Fruit fly (Drosophila melanogaster) whole organism, prepupa: Measurements from ENCODE around the gene CG6769.

Experiments
- Blimp-1 ChIP-seq: fragments of 200-800 bp; sonication (Bioruptor generic); optimal IDR thresholded peaks from 3 replicates; lab custom pipeline; 2017; ENCODE audit warnings: missing biosample characterization, missing genetic modification characterization, mild to moderate bottlenecking, moderate library complexity, missing genetic modification reagents
- CG10631 ChIP-seq: fragments of 200-800 bp; sonication (Bioruptor generic); optimal IDR thresholded peaks from 2 replicates; lab custom pipeline; 2016; ENCODE audit warnings: missing biosample characterization, missing genetic modification characterization
- CG10669 ChIP-seq: fragments of 200-800 bp; sonication (Bioruptor generic); optimal IDR thresholded peaks from 3 replicates; lab custom pipeline; 2018; ENCODE audit warnings: missing biosample characterization, mild to moderate bottlenecking, missing genetic modification characterization, moderate library complexity
- CG11762 ChIP-seq: fragments of 200-800 bp; sonication (Bioruptor generic); optimal IDR thresholded peaks from 3 replicates; lab custom pipeline; 2016; ENCODE audit warnings: missing biosample characterization, missing genetic modification characterization; ENCODE audit not compliant: insufficient read depth
- CG15336 ChIP-seq: fragments of 200-800 bp; sonication (Bioruptor generic); IDR thresholded peaks from 2 replicates; pipeline ENCODE4 v1.3.6; 2022; ENCODE audit warnings: missing biosample characterization, missing genetic modification characterization
- CG1621 ChIP-seq: fragments of 200-800 bp; sonication (Bioruptor generic); optimal IDR thresholded peaks from 3 replicates; lab custom pipeline; 2018; ENCODE audit warnings: missing biosample characterization, mild to moderate bottlenecking, missing genetic modification characterization
- CG16779 ChIP-seq: fragments of 200-800 bp; sonication (Bioruptor generic); optimal IDR thresholded peaks from 3 replicates; lab custom pipeline; 2017; ENCODE audit warnings: missing biosample characterization, mild to moderate bottlenecking, missing genetic modification characterization
- CG31627 ChIP-seq: fragments of 200-800 bp; sonication (Bioruptor generic); optimal IDR thresholded peaks from 3 replicates; lab custom pipeline; 2016; ENCODE audit warnings: missing biosample characterization, missing genetic modification characterization
- CG32006 ChIP-seq: fragments of 200-800 bp; sonication (Bioruptor generic); optimal IDR thresholded peaks from 3 replicates; lab custom pipeline; 2017; ENCODE audit warnings: missing biosample characterization, mild to moderate bottlenecking, missing genetic modification characterization
- CG3919 ChIP-seq: fragments of 200-800 bp; sonication (Bioruptor generic); optimal IDR thresholded peaks from 3 replicates; lab custom pipeline; 2016; ENCODE audit warnings: missing biosample characterization, missing genetic modification characterization
- CG4318 ChIP-seq: fragments of 200-800 bp; sonication (Bioruptor generic); optimal IDR thresholded peaks from 3 replicates; lab custom pipeline; 2017; ENCODE audit warnings: missing biosample characterization, mild to moderate bottlenecking, missing genetic modification characterization
- CG6808 ChIP-seq: fragments of 200-800 bp; sonication (Bioruptor generic); optimal IDR thresholded peaks from 3 replicates; lab custom pipeline; 2017; ENCODE audit warnings: missing biosample characterization, missing genetic modification characterization, mild to moderate bottlenecking, moderate library complexity, missing genetic modification reagents
- CG6854 ChIP-seq: fragments of 200-800 bp; sonication (Bioruptor generic); optimal IDR thresholded peaks from 2 replicates; lab custom pipeline; 2017; ENCODE audit warnings: missing biosample characterization, mild to moderate bottlenecking, missing genetic modification characterization
- CG7368 ChIP-seq: fragments of 200-800 bp; sonication (Bioruptor generic); optimal IDR thresholded peaks from 3 replicates; lab custom pipeline; 2016; ENCODE audit warnings: missing biosample characterization, missing genetic modification characterization
- CG8119 ChIP-seq: fragments of 200-800 bp; sonication (Bioruptor generic); IDR thresholded peaks from 3 replicates; pipeline ENCODE4 v1.3.6; 2022; ENCODE audit warnings: missing biosample characterization, missing genetic modification characterization
- CG8632 ChIP-seq: fragments of 200-800 bp; sonication (Bioruptor generic); optimal IDR thresholded peaks from 3 replicates; lab custom pipeline; 2016; ENCODE audit warnings: missing biosample characterization, missing genetic modification characterization
- Eip78C ChIP-seq: fragments of 200-800 bp; sonication (Bioruptor generic); peaks from one replicate; lab custom pipeline; 2016; ENCODE audit warnings: missing biosample characterization, missing genetic modification characterization
- Eip93F ChIP-seq: fragments of 200-800 bp; sonication (Bioruptor generic); optimal IDR thresholded peaks from 2 replicates; lab custom pipeline; 2016; ENCODE audit warnings: missing biosample characterization, mild to moderate bottlenecking, missing genetic modification characterization
- Ets96B ChIP-seq: fragments of 200-800 bp; optimal IDR thresholded peaks from 2 replicates; lab custom pipeline; 2019; ENCODE audit warnings: missing biosample characterization, mild to moderate bottlenecking, missing genetic modification characterization, moderate library complexity
- Gug ChIP-seq: fragments of 200-800 bp; sonication (Bioruptor generic); IDR thresholded peaks from 2 replicates; pipeline ENCODE4 v1.3.6; 2022; ENCODE audit warnings: missing biosample characterization, missing genetic modification characterization
- Hr38 ChIP-seq: sonication (Bioruptor generic); optimal IDR thresholded peaks from 2 replicates; lab custom pipeline; 2016; ENCODE audit warnings: missing biosample characterization, missing genetic modification characterization
- Hr39 ChIP-seq: fragments of 200-800 bp; sonication (Bioruptor generic); optimal IDR thresholded peaks from 2 replicates; lab custom pipeline; 2016; ENCODE audit warnings: missing biosample characterization, missing genetic modification characterization
- Hr4 ChIP-seq: fragments of 200-800 bp; sonication (Bioruptor generic); optimal IDR thresholded peaks from 3 replicates; lab custom pipeline; 2016; ENCODE audit warnings: missing biosample characterization, missing genetic modification characterization
- Met ChIP-seq: fragments of 200-800 bp; sonication (Bioruptor generic); optimal IDR thresholded peaks from 3 replicates; lab custom pipeline; 2016; ENCODE audit warnings: missing biosample characterization, missing genetic modification characterization
- OdsH ChIP-seq: fragments of 200-800 bp; sonication (Bioruptor generic); optimal IDR thresholded peaks from 3 replicates; lab custom pipeline; 2016; ENCODE audit warnings: missing biosample characterization, missing genetic modification characterization
- Sox15 ChIP-seq: fragments of 200-800 bp; sonication (Bioruptor generic); optimal IDR thresholded peaks from 3 replicates; lab custom pipeline; 2016; ENCODE audit warnings: missing biosample characterization, missing genetic modification characterization
- achi ChIP-seq: fragments of 200-800 bp; sonication (Bioruptor generic); optimal IDR thresholded peaks from 3 replicates; lab custom pipeline; 2016; ENCODE audit warnings: missing biosample characterization, missing genetic modification characterization
- cyc ChIP-seq: fragments of 200-800 bp; sonication (Bioruptor generic); optimal IDR thresholded peaks from 3 replicates; lab custom pipeline; 2016; ENCODE audit warnings: missing biosample characterization, missing genetic modification characterization
- dac ChIP-seq: fragments of 200-800 bp; sonication (Bioruptor generic); optimal IDR thresholded peaks from 2 replicates; lab custom pipeline; 2017; ENCODE audit warnings: missing biosample characterization, mild to moderate bottlenecking, missing genetic modification characterization
- fd59A ChIP-seq: fragments of 200-800 bp; sonication (Bioruptor generic); optimal IDR thresholded peaks from 2 replicates; lab custom pipeline; 2017; ENCODE audit warnings: missing biosample characterization, mild to moderate bottlenecking, missing genetic modification characterization, missing genetic modification reagents
- fd85E ChIP-seq: fragments of 200-800 bp; sonication (Bioruptor generic); optimal IDR thresholded peaks from 3 replicates; lab custom pipeline; 2016; ENCODE audit warnings: missing biosample characterization, missing genetic modification characterization
- lz ChIP-seq: fragments of 200-800 bp; sonication (Bioruptor generic); optimal IDR thresholded peaks from 3 replicates; lab custom pipeline; 2016; ENCODE audit warnings: missing biosample characterization, missing genetic modification characterization
- pdm3 ChIP-seq: fragments of 200-800 bp; sonication (Bioruptor generic); optimal IDR thresholded peaks from 3 replicates; lab custom pipeline; 2016; ENCODE audit warnings: missing biosample characterization, missing genetic modification characterization
- salr ChIP-seq, 2 experiments: fragments of 200-800 bp; sonication (Bioruptor generic); optimal IDR thresholded peaks; 3 replicates each; lab custom pipeline; 2016 to 2018; ENCODE audit warnings: missing biosample characterization in 2 of 2, missing genetic modification characterization in 2 of 2, mild to moderate bottlenecking in 1 of 2
- spab ChIP-seq: fragments of 200-800 bp; sonication (Bioruptor generic); optimal IDR thresholded peaks from 2 replicates; lab custom pipeline; 2017; ENCODE audit warnings: missing biosample characterization, mild to moderate bottlenecking, missing genetic modification characterization, missing genetic modification reagents
- ss ChIP-seq, 2 experiments: fragments of 200-800 bp; sonication (Bioruptor generic); optimal IDR thresholded peaks; 2 replicates in 1 of 2; 3 replicates in 1 of 2; lab custom pipeline; 2017 to 2018; ENCODE audit warnings: mild to moderate bottlenecking in 2 of 2, missing biosample characterization in 2 of 2, missing genetic modification characterization in 2 of 2, moderate library complexity in 1 of 2
- topi ChIP-seq: fragments of 200-800 bp; sonication (Bioruptor generic); optimal IDR thresholded peaks from 3 replicates; lab custom pipeline; 2016; ENCODE audit warnings: missing biosample characterization, missing genetic modification characterization
- vri ChIP-seq: fragments of 200-800 bp; sonication (Bioruptor generic); optimal IDR thresholded peaks from 3 replicates; lab custom pipeline; 2016; ENCODE audit warnings: missing biosample characterization, mild to moderate bottlenecking, missing genetic modification characterization

Gene CG6769

DNA sequence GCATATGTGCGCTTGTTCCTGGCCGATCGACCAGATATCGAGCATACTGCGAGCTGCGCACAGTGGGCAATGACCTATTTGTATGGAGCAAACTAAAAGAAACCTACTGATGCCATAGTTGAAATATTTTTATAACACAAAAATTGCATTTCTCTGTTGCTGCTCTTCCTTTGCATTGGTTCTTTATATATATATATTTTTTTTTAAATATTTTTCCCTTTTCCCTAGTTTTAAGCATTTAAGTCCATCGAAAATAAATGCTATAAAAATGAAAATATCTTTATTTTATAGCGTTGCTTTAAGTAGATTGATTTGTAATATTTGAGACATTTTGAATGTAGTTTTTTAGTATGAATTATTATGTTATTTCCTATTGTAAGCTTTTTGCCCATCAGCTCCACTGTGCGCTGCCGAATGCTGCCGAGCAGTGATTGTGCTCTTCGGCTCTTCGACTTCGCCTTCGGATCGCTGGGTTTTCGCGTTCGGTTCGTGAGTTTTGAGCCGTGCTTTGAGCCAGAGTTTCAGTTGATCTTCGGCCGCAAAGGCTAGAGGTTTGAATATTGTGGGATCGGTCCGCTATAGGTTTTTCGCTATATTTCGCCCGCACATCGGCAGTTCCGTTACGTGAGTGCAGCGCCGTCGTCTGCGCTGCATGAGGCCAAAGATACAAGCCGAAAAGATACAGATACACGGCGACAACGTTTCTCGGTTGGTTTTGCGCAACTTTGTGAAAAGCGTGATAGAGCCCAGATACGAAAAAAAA lies 50.3 kb downstream of the CG6769 start, which contains the start of gene CG6847 (continued):
- peak; percentile 66 for TF ChIP-seq Met
- peak; percentile 70 to 82 for TF ChIP-seq ss (GFP tag; optimal IDR thresholded peaks at IDR 0.05; lab: Kevin White, UChicago)
- TF ChIP-seq CG3919: peak; percentile 50
- TF ChIP-seq CG6854: no peak
- TF ChIP-seq salr (GFP tag; optimal IDR thresholded peaks at IDR 0.05; lab: Kevin White, UChicago): peak in 1 of 2 experiments; percentile 81
- TF ChIP-seq Gug (GFP tag; lab: Robert Waterston, UW): peak; percentile 59
- peak; percentile 48 for TF ChIP-seq CG11762 (GFP tag; lab: Kevin White, UChicago)
- peak; percentile 94 for TF ChIP-seq CG32006
- TF ChIP-seq Eip78C (GFP tag; lab: Kevin White, UChicago): peak; percentile 92
- TF ChIP-seq CG16779 (tag; lab: Kevin White, UChicago): peak; percentile 45
- TF ChIP-seq CG8119: peak; percentile 81
- peak; percentile 86 for TF ChIP-seq OdsH
- peak; percentile 55 for TF ChIP-seq Sox15
- TF ChIP-seq topi (GFP tag; lab: Kevin White, UChicago): peak; percentile 72
- TF ChIP-seq CG31627 (GFP tag; lab: Kevin White, UChicago): peak; percentile 42
- no peak for TF ChIP-seq Eip93F (GFP tag; lab: Kevin White, UChicago)
- TF ChIP-seq pdm3 (GFP tag; lab: Kevin White, UChicago): peak; percentile 62
- peak; percentile 76 for TF ChIP-seq Hr4 (GFP tag; lab: Kevin White, UChicago)
- no peak for TF ChIP-seq fd85E (GFP tag; lab: Kevin White, UChicago)
- TF ChIP-seq Blimp-1 (GFP tag; lab: Kevin White, UChicago): no peak
- no peak for TF ChIP-seq Hr38
- TF ChIP-seq achi (GFP tag; lab: Kevin White, UChicago): peak; percentile 85
- TF ChIP-seq CG10631 (GFP tag; lab: Kevin White, UChicago): peak; percentile 75
- peak; percentile 88 for TF ChIP-seq CG8632 (GFP tag; lab: Kevin White, UChicago)
- peak; percentile 52 for TF ChIP-seq CG6808
- peak; percentile 50 for TF ChIP-seq fd59A (GFP tag; lab: Kevin White, UChicago)
- TF ChIP-seq Hr39 (GFP tag; lab: Kevin White, UChicago): peak; percentile 45
- peak; percentile 36 for TF ChIP-seq Ets96B
- no peak for TF ChIP-seq CG1621 (tag; lab: Kevin White, UChicago)
- TF ChIP-seq lz (GFP tag; lab: Kevin White, UChicago): peak; percentile 69
- peak; percentile 58 for TF ChIP-seq cyc
- peak; percentile 90 for TF ChIP-seq CG4318
- TF ChIP-seq vri (GFP tag; lab: Kevin White, UChicago): peak; percentile 23
- TF ChIP-seq CG7368 (GFP tag; lab: Kevin White, UChicago): no peak
- peak; percentile 54 for TF ChIP-seq spab (GFP tag; lab: Kevin White, UChicago)
- peak; percentile 35 for TF ChIP-seq dac (GFP tag; lab: Kevin White, UChicago)
- peak; percentile 32 for TF ChIP-seq CG10669
- peak; percentile 52 for TF ChIP-seq CG15336 (GFP tag; lab: Robert Waterston, UW)
